Fruit fly (Drosophila melanogaster) whole organism, pupa: ENCODE results near the gene CG31088.
A peak's percentile ranks its signal among the peaks of the same experiment; 100 is the strongest.

ENCODE experiments used
- CG10348 ChIP-seq: fragments of 200-800 bp; sonication (Bioruptor generic); IDR thresholded peaks from 2 replicates; pipeline ENCODE4 v1.3.6; 2022; ENCODE audit warnings: missing biosample characterization, missing genetic modification characterization
- CG12605 ChIP-seq: fragments of 200-800 bp; sonication (Bioruptor generic); IDR thresholded peaks from 2 replicates; pipeline ENCODE4 v1.3.6; 2022; ENCODE audit warnings: missing biosample characterization, missing genetic modification characterization
- CG13204 ChIP-seq: fragments of 200-800 bp; sonication (Bioruptor generic); optimal IDR thresholded peaks from 2 replicates; lab custom pipeline; 2018; ENCODE audit warnings: missing biosample characterization, mild to moderate bottlenecking, missing genetic modification characterization, moderate library complexity
- CG14655 ChIP-seq: fragments of 200-800 bp; sonication (Bioruptor generic); optimal IDR thresholded peaks from 3 replicates; lab custom pipeline; 2017; ENCODE audit warnings: mild to moderate bottlenecking, missing biosample characterization, missing genetic modification reagents, missing genetic modification characterization
- CG15710 ChIP-seq: fragments of 200-800 bp; sonication (Bioruptor generic); optimal IDR thresholded peaks from 2 replicates; lab custom pipeline; 2018; ENCODE audit warnings: missing biosample characterization, mild to moderate bottlenecking, missing genetic modification characterization, moderate library complexity
- CG17806 ChIP-seq: fragments of 200-800 bp; sonication (Bioruptor generic); optimal IDR thresholded peaks from 2 replicates; lab custom pipeline; 2018; ENCODE audit warnings: missing biosample characterization, mild to moderate bottlenecking, missing genetic modification characterization, moderate library complexity
- CG32121 ChIP-seq: fragments of 200-800 bp; sonication (Bioruptor generic); IDR thresholded peaks from 2 replicates; pipeline ENCODE4 v1.3.6; 2022; ENCODE audit warnings: missing biosample characterization, missing genetic modification characterization
- CG34367 ChIP-seq: fragments of 200-800 bp; sonication (Bioruptor generic); optimal IDR thresholded peaks from 2 replicates; lab custom pipeline; 2018; ENCODE audit warnings: missing biosample characterization, mild to moderate bottlenecking, missing genetic modification characterization
- CG4496 ChIP-seq: fragments of 200-800 bp; sonication (Bioruptor generic); IDR thresholded peaks from 3 replicates; pipeline ENCODE4 v1.3.6; 2022; ENCODE audit warnings: missing biosample characterization, missing genetic modification characterization
- CG8159 ChIP-seq: fragments of 200-800 bp; sonication (Bioruptor generic); optimal IDR thresholded peaks from 3 replicates; lab custom pipeline; 2018; ENCODE audit warnings: missing biosample characterization, mild to moderate bottlenecking, missing genetic modification characterization, moderate library complexity
- CG8301 ChIP-seq: fragments of 200-800 bp; sonication (Bioruptor generic); optimal IDR thresholded peaks from 2 replicates; lab custom pipeline; 2018; ENCODE audit warnings: missing biosample characterization, mild to moderate bottlenecking, missing genetic modification characterization
- CG9948 ChIP-seq: fragments of 200-800 bp; sonication (Bioruptor generic); optimal IDR thresholded peaks from 2 replicates; lab custom pipeline; 2018; ENCODE audit warnings: missing biosample characterization, mild to moderate bottlenecking, missing genetic modification characterization, moderate library complexity
- D1 ChIP-seq: fragments of 200-800 bp; sonication (Bioruptor generic); optimal IDR thresholded peaks from 2 replicates; lab custom pipeline; 2018; ENCODE audit warnings: missing biosample characterization, mild to moderate bottlenecking, missing genetic modification characterization, moderate library complexity
- EcR ChIP-seq: fragments of 200-800 bp; sonication (Bioruptor generic); optimal IDR thresholded peaks from 3 replicates; lab custom pipeline; 2019; ENCODE audit warnings: missing biosample characterization, missing genetic modification characterization, mild to moderate bottlenecking, moderate library complexity, missing genetic modification reagents
- Ets98B ChIP-seq: fragments of 200-800 bp; sonication (Bioruptor generic); IDR thresholded peaks from 2 replicates; pipeline ENCODE4 v1.3.6; 2022; ENCODE audit warnings: missing biosample characterization, missing genetic modification characterization
- Pif1A ChIP-seq: fragments of 200-800 bp; sonication (Bioruptor generic); optimal IDR thresholded peaks from 3 replicates; lab custom pipeline; 2016; ENCODE audit warnings: missing biosample characterization, missing genetic modification characterization
- Pif1B ChIP-seq: fragments of 200-800 bp; sonication (Bioruptor generic); optimal IDR thresholded peaks from 3 replicates; lab custom pipeline; 2016; ENCODE audit warnings: missing biosample characterization, missing genetic modification characterization
- Snoo ChIP-seq: fragments of 200-800 bp; sonication (Bioruptor generic); optimal IDR thresholded peaks from 3 replicates; lab custom pipeline; 2017; ENCODE audit warnings: missing biosample characterization, mild to moderate bottlenecking, missing genetic modification characterization, inconsistent platforms
- fd96Ca ChIP-seq: fragments of 200-800 bp; sonication (Bioruptor generic); IDR thresholded peaks from 3 replicates; pipeline ENCODE4 v1.3.6; 2022; ENCODE audit warnings: missing biosample characterization, missing genetic modification characterization
- gl ChIP-seq: fragments of 200-800 bp; sonication (Bioruptor generic); optimal IDR thresholded peaks from 2 replicates; lab custom pipeline; 2018; ENCODE audit warnings: missing biosample characterization, mild to moderate bottlenecking, missing genetic modification characterization
- rn ChIP-seq: fragments of 200-800 bp; sonication (Bioruptor generic); IDR thresholded peaks from 2 replicates; pipeline ENCODE4 v1.3.6; 2022; ENCODE audit warnings: missing biosample characterization, missing genetic modification characterization

Gene CG31088

dm6 chr3R:15933609-15934232, 17.0 kb downstream of the CG31088 start, which contains the start of the genes CG5478 and blp:
TSS of gene CG5478 (minus strand) at chr3R:15933734.
TSS of gene blp (plus strand) at chr3R:15933847.
- no peak for TF ChIP-seq CG34367 (tag; lab: Kevin White, UChicago)
- 0 out of 3 replicates have a peak, but pooled peaks have one; percentile 8 for TF ChIP-seq CG4496

DNA sequence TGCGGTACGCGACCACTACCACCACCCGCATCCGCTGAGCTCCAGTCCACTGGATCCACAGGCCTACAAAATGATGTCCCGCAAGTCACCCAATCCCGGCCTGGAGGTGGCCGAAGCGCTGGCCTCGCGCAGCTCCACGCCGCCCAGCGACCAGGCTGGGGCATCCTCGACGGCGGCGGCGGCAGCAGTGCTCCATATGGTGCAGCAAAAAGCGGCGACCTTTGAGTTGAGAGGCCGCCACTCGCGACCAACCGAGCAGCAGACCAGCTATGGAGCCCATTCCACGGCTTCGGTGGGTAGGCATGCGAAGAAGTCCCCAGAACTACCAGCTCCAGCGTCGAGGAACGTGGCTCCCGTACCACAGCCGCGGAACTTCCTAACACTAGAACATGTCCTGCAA, 20.7 kb downstream of the CG31088 start:
- TF ChIP-seq CG15710 (tag; lab: Kevin White, UChicago): no peak
- TF ChIP-seq Snoo: no peak
- TF ChIP-seq D1 (tag; lab: Kevin White, UChicago): no peak
- no peak for TF ChIP-seq fd96Ca (GFP tag; lab: Robert Waterston, UW)
- TF ChIP-seq Pif1A (GFP tag; lab: Kevin White, UChicago): no peak
- no peak for TF ChIP-seq EcR (GFP tag; lab: Kevin White, UChicago)
- no peak for TF ChIP-seq CG4496
- TF ChIP-seq Ets98B (GFP tag; lab: Robert Waterston, UW): no peak
- TF ChIP-seq CG17806 (tag; lab: Kevin White, UChicago): no peak
- no peak for TF ChIP-seq CG12605 (GFP tag; lab: Robert Waterston, UW)
- no peak for TF ChIP-seq CG9948 (tag; lab: Kevin White, UChicago)
- no peak for TF ChIP-seq CG8301 (tag; lab: Kevin White, UChicago)
- TF ChIP-seq CG10348 (GFP tag; lab: Robert Waterston, UW): no peak
- no peak for TF ChIP-seq Pif1B (GFP tag; lab: Kevin White, UChicago)
- TF ChIP-seq CG32121 (GFP tag; lab: Robert Waterston, UW): no peak

- no peak for TF ChIP-seq CG32121 (GFP tag; lab: Robert Waterston, UW)
- TF ChIP-seq Ets98B (GFP tag; lab: Robert Waterston, UW): no peak
- no peak for TF ChIP-seq D1 (tag; lab: Kevin White, UChicago)
- TF ChIP-seq Snoo: no peak
- TF ChIP-seq rn: no peak
- TF ChIP-seq CG8159 (tag; lab: Kevin White, UChicago): no peak
- TF ChIP-seq Pif1B (GFP tag; lab: Kevin White, UChicago): no peak
- TF ChIP-seq fd96Ca (GFP tag; lab: Robert Waterston, UW): no peak
- no peak for TF ChIP-seq CG14655 (GFP tag; lab: Kevin White, UChicago)
- TF ChIP-seq CG10348 (GFP tag; lab: Robert Waterston, UW): no peak
- no peak for TF ChIP-seq CG8301 (tag; lab: Kevin White, UChicago)
- TF ChIP-seq, all 21 proteins: peak for 0
These were observed 22.6 kb downstream of the CG31088 start for dm6 chr3R:15928127-15928526.

DNA sequence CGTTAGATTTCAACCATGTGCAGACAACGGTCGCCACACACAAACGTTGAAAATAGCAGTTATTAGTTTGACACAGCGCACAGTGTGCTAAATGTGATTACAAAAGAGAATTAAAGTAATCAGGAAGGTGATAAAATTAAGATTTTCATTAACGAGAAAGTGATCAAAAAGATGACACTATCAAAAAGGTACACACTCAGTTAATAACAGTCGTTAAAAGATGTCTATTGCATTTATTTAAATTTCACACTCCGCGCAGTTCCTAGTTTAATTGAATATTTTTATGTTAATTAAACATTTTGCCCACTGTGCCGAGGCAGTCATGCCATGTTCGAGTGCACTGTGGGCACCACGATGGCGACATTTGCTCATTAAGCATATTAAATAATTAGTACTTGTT, 23.6 kb downstream of the CG31088 start:
- TF ChIP-seq fd96Ca (GFP tag; lab: Robert Waterston, UW): peak; percentile 74
- peak; percentile 70 for TF ChIP-seq Ets98B (GFP tag; lab: Robert Waterston, UW)
- no peak for TF ChIP-seq CG17806 (tag; lab: Kevin White, UChicago)
- TF ChIP-seq D1 (tag; lab: Kevin White, UChicago): no peak
- peak; percentile 86 for TF ChIP-seq CG4496
- no peak for TF ChIP-seq CG14655 (GFP tag; lab: Kevin White, UChicago)
- TF ChIP-seq Snoo: no peak
- no peak for TF ChIP-seq EcR (GFP tag; lab: Kevin White, UChicago)
- TF ChIP-seq CG13204 (GFP tag; lab: Kevin White, UChicago): no peak
- TF ChIP-seq Pif1A (GFP tag; lab: Kevin White, UChicago): no peak
- no peak for TF ChIP-seq CG34367 (tag; lab: Kevin White, UChicago)
- no peak for TF ChIP-seq Pif1B (GFP tag; lab: Kevin White, UChicago)
- TF ChIP-seq CG32121 (GFP tag; lab: Robert Waterston, UW): peak; percentile 75
- TF ChIP-seq CG9948 (tag; lab: Kevin White, UChicago): no peak
- TF ChIP-seq gl (tag; lab: Kevin White, UChicago): no peak
- TF ChIP-seq rn: no peak
- no peak for TF ChIP-seq CG10348 (GFP tag; lab: Robert Waterston, UW)
- TF ChIP-seq CG8301 (tag; lab: Kevin White, UChicago): peak; percentile 74
- TF ChIP-seq CG15710 (tag; lab: Kevin White, UChicago): no peak
- TF ChIP-seq CG8159 (tag; lab: Kevin White, UChicago): no peak
- TF ChIP-seq CG12605 (GFP tag; lab: Robert Waterston, UW): no peak
- TF ChIP-seq, all 21 proteins: peak for 5

- TF ChIP-seq CG17806 (tag; lab: Kevin White, UChicago) (no peak), CG15710 (tag; lab: Kevin White, UChicago) (no peak), fd96Ca (GFP tag; lab: Robert Waterston, UW) (no peak)
- TF ChIP-seq, all 21 proteins: peak for 0
These were observed 24.8 kb downstream of the CG31088 start for dm6 chr3R:15925939-15926338.

dm6 chr3R:15925329-15925728, 25.4 kb downstream of the CG31088 start, which contains the start of gene CG34276:
TSS of gene CG34276 (plus strand) at chr3R:15925629.
- TF ChIP-seq CG10348 (GFP tag; lab: Robert Waterston, UW): no peak
- TF ChIP-seq CG9948 (tag; lab: Kevin White, UChicago): no peak
- no peak for TF ChIP-seq CG32121 (GFP tag; lab: Robert Waterston, UW)
- no peak for TF ChIP-seq CG4496
- no peak for TF ChIP-seq rn
- no peak for TF ChIP-seq CG8159 (tag; lab: Kevin White, UChicago)
- no peak for TF ChIP-seq CG12605 (GFP tag; lab: Robert Waterston, UW)
- no peak for TF ChIP-seq CG8301 (tag; lab: Kevin White, UChicago)
- TF ChIP-seq D1 (tag; lab: Kevin White, UChicago): no peak
- TF ChIP-seq Pif1A (GFP tag; lab: Kevin White, UChicago): no peak
- TF ChIP-seq CG17806 (tag; lab: Kevin White, UChicago): no peak
- TF ChIP-seq Ets98B (GFP tag; lab: Robert Waterston, UW): no peak
- TF ChIP-seq EcR (GFP tag; lab: Kevin White, UChicago): no peak
- no peak for TF ChIP-seq CG14655 (GFP tag; lab: Kevin White, UChicago)
- TF ChIP-seq CG13204 (GFP tag; lab: Kevin White, UChicago): no peak
